Fruit fly (Drosophila melanogaster): ENCODE results near the gene Mat89Ba.
A peak's percentile ranks its signal among the peaks of the same experiment; 100 is the strongest.

Gene Mat89Ba

dm6 chr3R:16225351-16225750, 46.9 kb downstream of the Mat89Ba start, which contains the start of gene tara:
Gene tara, plus strand, starts transcription at chr3R:16225651.
- no peak for TF ChIP-seq psq (GFP tag; optimal IDR thresholded peaks at IDR 0.05)
- TF ChIP-seq Vsx2 (GFP tag; optimal IDR thresholded peaks at IDR 0.05; ENCODE audit: partially characterized antibody) = no peak
- no peak for TF ChIP-seq Sp1 (GFP tag; optimal IDR thresholded peaks at IDR 0.05)

DNA sequence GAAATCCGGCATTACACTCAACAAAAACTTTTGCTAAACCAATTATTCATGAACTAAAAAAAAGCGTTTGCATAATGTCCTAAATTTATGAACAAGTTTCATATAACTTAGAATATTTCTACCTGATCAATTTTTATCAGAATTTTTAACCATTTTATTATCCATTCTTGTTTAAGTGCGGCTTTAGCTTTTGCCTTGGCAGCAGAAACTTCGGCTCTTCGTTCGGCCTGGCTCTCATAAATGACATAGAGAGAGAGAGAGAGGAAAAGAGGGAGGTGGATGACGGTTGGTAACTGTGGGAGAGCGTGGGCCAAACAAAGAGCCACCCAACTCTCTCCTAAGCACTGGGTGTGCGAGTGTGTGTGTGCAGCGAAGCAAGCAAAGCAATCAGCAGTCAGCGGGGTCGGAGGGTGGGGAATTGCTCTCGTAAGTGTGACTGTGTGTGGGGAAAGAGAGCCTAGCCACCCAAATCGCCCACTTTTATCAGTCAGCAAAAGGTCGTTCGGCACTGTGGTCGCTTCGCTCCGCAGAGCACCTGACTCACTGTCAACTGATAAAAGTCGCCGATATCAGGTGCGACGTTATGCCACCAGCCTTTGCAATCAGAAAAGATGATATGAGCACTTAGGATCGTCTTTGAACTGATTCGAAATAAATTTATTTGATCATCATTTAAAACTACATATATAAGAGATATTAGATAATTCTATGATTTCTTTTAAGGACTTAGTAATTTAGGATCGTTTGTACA, 47.6 kb downstream of the Mat89Ba start:
- TF ChIP-seq GATAd (GFP tag; optimal IDR thresholded peaks at IDR 0.05) (peak; percentile 30), foxo (GFP tag; optimal IDR thresholded peaks at IDR 0.05) (peak; percentile 74 to 91), Vsx2 (GFP tag; optimal IDR thresholded peaks at IDR 0.05; ENCODE audit: partially characterized antibody) (peak; percentile 40), psq (GFP tag; optimal IDR thresholded peaks at IDR 0.05) (peak; percentile 79), Hr78 (GFP tag; optimal IDR thresholded peaks at IDR 0.05) (no peak), CrebA (GFP tag; optimal IDR thresholded peaks at IDR 0.05; ENCODE audit: borderline replicate concordance) (no peak), CG32264 (GFP tag; optimal IDR thresholded peaks at IDR 0.05) (peak; percentile 88), Sp1 (GFP tag; optimal IDR thresholded peaks at IDR 0.05) (peak; percentile 85), woc (GFP tag; optimal IDR thresholded peaks at IDR 0.05) (peak; percentile 81), usp (GFP tag; optimal IDR thresholded peaks at IDR 0.05) (no peak), CG9705 (GFP tag; optimal IDR thresholded peaks at IDR 0.05) (peak; percentile 2), HLH106 (tag; optimal IDR thresholded peaks at IDR 0.05) (peak; percentile 81), dmrt93B (GFP tag; optimal IDR thresholded peaks at IDR 0.05) (peak; percentile 73), Myc (optimal IDR thresholded peaks at IDR 0.05) (no peak), Abd-B (GFP tag; optimal IDR thresholded peaks at IDR 0.05) (no peak), Dfd (GFP tag; optimal IDR thresholded peaks at IDR 0.05) (no peak), tai (GFP tag; optimal IDR thresholded peaks at IDR 0.05) (peak; percentile 73), Dif (GFP tag; optimal IDR thresholded peaks at IDR 0.05; ENCODE audit: partially characterized antibody) (peak; percentile 91), br (GFP tag; optimal IDR thresholded peaks at IDR 0.05) (peak; percentile 89), OdsH (GFP tag; optimal IDR thresholded peaks at IDR 0.05) (peak; percentile 91), Rel (GFP tag; optimal IDR thresholded peaks at IDR 0.05) (peak; percentile 72), Rel (tag; optimal IDR thresholded peaks at IDR 0.05) (peak; percentile 79), Hr83 (GFP tag; optimal IDR thresholded peaks at IDR 0.05; ENCODE audit: poor library complexity, severe bottlenecking) (peak; percentile 55), ey (GFP tag; optimal IDR thresholded peaks at IDR 0.05) (peak; percentile 94), jim (GFP tag; optimal IDR thresholded peaks at IDR 0.05) (no peak), dl (GFP tag; optimal IDR thresholded peaks at IDR 0.05; ENCODE audit: insufficient read depth in 1 of 2, partially characterized antibody in 2 of 2) (peak; percentile 78 to 85), sv (GFP tag; optimal IDR thresholded peaks at IDR 0.05) (peak; percentile 94), N (GFP tag; optimal IDR thresholded peaks at IDR 0.05) (peak; percentile 47), brk (GFP tag; optimal IDR thresholded peaks at IDR 0.05) (peak; percentile 90), h (GFP tag; optimal IDR thresholded peaks at IDR 0.05) (peak; percentile 94), Hnf4 (GFP tag; optimal IDR thresholded peaks at IDR 0.05) (peak; percentile 82), lola (GFP tag; optimal IDR thresholded peaks at IDR 0.05) (no peak), sage (GFP tag; optimal IDR thresholded peaks at IDR 0.05) (peak; percentile 63), Mio (GFP tag; optimal IDR thresholded peaks at IDR 0.05) (peak; percentile 26), dsf (GFP tag; optimal IDR thresholded peaks at IDR 0.05; ENCODE audit: borderline replicate concordance) (peak; percentile 68), pan (optimal IDR thresholded peaks at IDR 0.05) (no peak), fru (GFP tag; optimal IDR thresholded peaks at IDR 0.05) (peak; percentile 93), Jra (GFP tag; optimal IDR thresholded peaks at IDR 0.05) (peak; percentile 74), rgr (GFP tag; optimal IDR thresholded peaks at IDR 0.05) (peak; percentile 93)
